Worm (Caenorhabditis elegans): ENCODE results near the gene oac-56.

The oac-56 gene

ce11 chrIV:14326694-14327298 lies 23.8 kb downstream of the oac-56 start (continued):
- TF ChIP-seq Y55F3AM.14 (GFP tag; optimal IDR thresholded peaks at IDR 0.05), result peak; percentile 48
- TF ChIP-seq ZK546.5 (tag; optimal IDR thresholded peaks at IDR 0.05), result no peak
- TF ChIP-seq unc-39 (tag; optimal IDR thresholded peaks at IDR 0.05), result no peak
- TF ChIP-seq gmeb-1 (tag; optimal IDR thresholded peaks at IDR 0.05), result peak; percentile 76
- TF ChIP-seq nhr-21 (tag; optimal IDR thresholded peaks at IDR 0.05), result peak; percentile 66
- no peak for TF ChIP-seq ceh-82 (tag; optimal IDR thresholded peaks at IDR 0.05)
- no peak for TF ChIP-seq R02D3.7 (tag; optimal IDR thresholded peaks at IDR 0.05)
- no peak for TF ChIP-seq nhr-6 (tag; optimal IDR thresholded peaks at IDR 0.05)
- no peak for TF ChIP-seq mbf-1 (tag; optimal IDR thresholded peaks at IDR 0.05)
- peak; percentile 98 for TF ChIP-seq snpc-4 (tag; optimal IDR thresholded peaks at IDR 0.05)
- no peak for TF ChIP-seq ztf-1 (GFP tag; conservative IDR thresholded peaks at IDR 0.05)
- TF ChIP-seq nhr-77 (tag; optimal IDR thresholded peaks at IDR 0.05), result no peak
- no peak for TF ChIP-seq elt-1 (tag; optimal IDR thresholded peaks at IDR 0.05)
- peak; percentile 73 for TF ChIP-seq fos-1 (tag; optimal IDR thresholded peaks at IDR 0.05)
- peak; percentile 45 for TF ChIP-seq nhr-10 (tag; optimal IDR thresholded peaks at IDR 0.05)
- TF ChIP-seq lin-11 (tag; optimal IDR thresholded peaks at IDR 0.05), result no peak
- TF ChIP-seq nhr-23 (tag; optimal IDR thresholded peaks at IDR 0.05), result no peak
- TF ChIP-seq egl-27 (tag; optimal IDR thresholded peaks at IDR 0.05), result peak; percentile 16
- peak; percentile 81 for TF ChIP-seq ama-1 (optimal IDR thresholded peaks at IDR 0.05)

- TF ChIP-seq mdl-1 (tag; optimal IDR thresholded peaks at IDR 0.05) (no peak), mbf-1 (tag; optimal IDR thresholded peaks at IDR 0.05) (no peak), peb-1 (tag; optimal IDR thresholded peaks at IDR 0.05) (no peak), gmeb-1 (tag; optimal IDR thresholded peaks at IDR 0.05) (no peak)
Measured at ce11 chrIV:14326283-14326682, 24.3 kb downstream of the oac-56 start, which contains the start of gene fbxa-83. Gene fbxa-83, minus strand, starts transcription at chrIV:14326383.

ce11 chrIV:14321655-14322054 lies 28.9 kb downstream of the oac-56 start, which contains the start of gene fbxa-126:
Gene fbxa-126, minus strand, starts transcription at chrIV:14321755.
- no peak for TF ChIP-seq C34F6.9 (tag; optimal IDR thresholded peaks at IDR 0.05)
- no peak for TF ChIP-seq ceh-82 (tag; optimal IDR thresholded peaks at IDR 0.05)
- no peak for TF ChIP-seq lin-39 (tag; optimal IDR thresholded peaks at IDR 0.05)
- no peak for TF ChIP-seq crh-2 (tag; optimal IDR thresholded peaks at IDR 0.05)
- no peak for TF ChIP-seq nhr-12 (tag; optimal IDR thresholded peaks at IDR 0.05)
- TF ChIP-seq ceh-16 (tag; optimal IDR thresholded peaks at IDR 0.05), result no peak
- TF ChIP-seq elt-1 (tag; optimal IDR thresholded peaks at IDR 0.05), result no peak
- TF ChIP-seq aly-2 (tag; optimal IDR thresholded peaks at IDR 0.05), result no peak
- no peak for TF ChIP-seq mab-5 (tag; optimal IDR thresholded peaks at IDR 0.05)
- TF ChIP-seq elt-3 (tag; optimal IDR thresholded peaks at IDR 0.05), result no peak
- no peak for TF ChIP-seq unc-62 (GFP tag; optimal IDR thresholded peaks at IDR 0.05)
- TF ChIP-seq lin-13 (GFP tag; optimal IDR thresholded peaks at IDR 0.05), result no peak
- TF ChIP-seq mdl-1 (tag; optimal IDR thresholded peaks at IDR 0.05), result no peak
- no peak for TF ChIP-seq ZK546.5 (tag; optimal IDR thresholded peaks at IDR 0.05)
- TF ChIP-seq nhr-6 (tag; optimal IDR thresholded peaks at IDR 0.05), result no peak
- TF ChIP-seq lsy-2 (tag; optimal IDR thresholded peaks at IDR 0.05), result no peak
- TF ChIP-seq nhr-129 (tag; optimal IDR thresholded peaks at IDR 0.05), result no peak
- no peak for TF ChIP-seq unc-39 (tag; optimal IDR thresholded peaks at IDR 0.05)
- no peak for TF ChIP-seq snpc-4 (tag; optimal IDR thresholded peaks at IDR 0.05)

- TF ChIP-seq zag-1 (tag; optimal IDR thresholded peaks at IDR 0.05), result no peak
- TF ChIP-seq nhr-23 (tag; optimal IDR thresholded peaks at IDR 0.05), result no peak
- TF ChIP-seq Y55F3AM.14 (GFP tag; optimal IDR thresholded peaks at IDR 0.05), result no peak
- no peak for TF ChIP-seq ceh-16 (tag; optimal IDR thresholded peaks at IDR 0.05)
- TF ChIP-seq C34F6.9 (tag; optimal IDR thresholded peaks at IDR 0.05), result no peak
- TF ChIP-seq unc-62 (GFP tag; optimal IDR thresholded peaks at IDR 0.05), result no peak
- TF ChIP-seq blmp-1 (tag; optimal IDR thresholded peaks at IDR 0.05; ENCODE audit: insufficient read depth), result no peak
- TF ChIP-seq unc-55 (GFP tag; optimal IDR thresholded peaks at IDR 0.05), result no peak
- no peak for TF ChIP-seq ZK546.5 (tag; optimal IDR thresholded peaks at IDR 0.05)
- TF ChIP-seq sma-3 (GFP tag; optimal IDR thresholded peaks at IDR 0.05), result no peak
- TF ChIP-seq lsy-2 (tag; optimal IDR thresholded peaks at IDR 0.05), result no peak
- no peak for TF ChIP-seq skn-1 (tag; optimal IDR thresholded peaks at IDR 0.05)
- no peak for TF ChIP-seq ztf-11 (tag; optimal IDR thresholded peaks at IDR 0.05)
Measured at ce11 chrIV:14318054-14318453, 32.5 kb downstream of the oac-56 start.

Data from whole organism, L2 larva.